Fruit fly (Drosophila melanogaster) whole organism, embryonic: Measurements from ENCODE around the gene endos.
A peak's percentile ranks its signal among the peaks of the same experiment; 100 is the strongest.

Source experiments
- ATbp ChIP-seq: fragments of 200-800 bp; sonication (Bioruptor generic); optimal IDR thresholded peaks from 2 replicates; lab custom pipeline; 2017; ENCODE audit warnings: missing biosample characterization, mild to moderate bottlenecking, missing genetic modification characterization, missing genetic modification reagents
- CG10321 ChIP-seq: fragments of 200-800 bp; sonication (Bioruptor generic); IDR thresholded peaks from 2 replicates; pipeline ENCODE4 v1.3.6; 2022; ENCODE audit warnings: missing biosample characterization, missing genetic modification characterization
- CG12104 ChIP-seq: fragments of 200-800 bp; sonication (Bioruptor generic); optimal IDR thresholded peaks from 3 replicates; lab custom pipeline; 2016; ENCODE audit warnings: missing biosample characterization, missing genetic modification characterization
- CG12659 ChIP-seq: fragments of 200-800 bp; sonication (Bioruptor generic); optimal IDR thresholded peaks from 3 replicates; lab custom pipeline; 2017; ENCODE audit warnings: mild to moderate bottlenecking, missing biosample characterization, missing genetic modification reagents, missing genetic modification characterization
- CG14441 ChIP-seq: fragments of 200-800 bp; sonication (Bioruptor generic); IDR thresholded peaks from 2 replicates; pipeline ENCODE4 v1.3.6; 2022; ENCODE audit warnings: missing biosample characterization, missing genetic modification characterization
- CG15696 ChIP-seq: fragments of 200-800 bp; sonication (Bioruptor generic); optimal IDR thresholded peaks from 2 replicates; lab custom pipeline; 2019; ENCODE audit warnings: missing biosample characterization, mild to moderate bottlenecking, missing genetic modification characterization, moderate library complexity
- CG17912 ChIP-seq: fragments of 200-800 bp; sonication (Bioruptor generic); optimal IDR thresholded peaks from 2 replicates; lab custom pipeline; 2018; ENCODE audit warnings: missing biosample characterization, mild to moderate bottlenecking, missing genetic modification characterization
- CG18599 ChIP-seq: fragments of 200-800 bp; sonication (Bioruptor generic); optimal IDR thresholded peaks from 3 replicates; lab custom pipeline; 2017; ENCODE audit warnings: missing biosample characterization, missing genetic modification characterization, mild to moderate bottlenecking, moderate library complexity, missing genetic modification reagents
- CG2875 ChIP-seq: fragments of 200-800 bp; sonication (Bioruptor generic); optimal IDR thresholded peaks from 2 replicates; lab custom pipeline; 2017; ENCODE audit warnings: missing biosample characterization, mild to moderate bottlenecking, missing genetic modification characterization, missing genetic modification reagents
- CG3163 ChIP-seq: fragments of 200-800 bp; sonication (Bioruptor generic); optimal IDR thresholded peaks from 3 replicates; lab custom pipeline; 2016; ENCODE audit warnings: missing biosample characterization, missing genetic modification characterization
- CG4424 ChIP-seq: fragments of 200-800 bp; sonication (Bioruptor generic); optimal IDR thresholded peaks from 3 replicates; lab custom pipeline; 2016; ENCODE audit warnings: missing biosample characterization, missing genetic modification characterization
- CG4820 ChIP-seq: fragments of 200-800 bp; sonication (Bioruptor generic); optimal IDR thresholded peaks from 3 replicates; lab custom pipeline; 2016; ENCODE audit warnings: missing biosample characterization, missing genetic modification characterization
- CG5180 ChIP-seq: fragments of 200-800 bp; sonication (Bioruptor generic); optimal IDR thresholded peaks from 3 replicates; lab custom pipeline; 2017; ENCODE audit warnings: missing biosample characterization, missing genetic modification characterization, mild to moderate bottlenecking, moderate library complexity, missing genetic modification reagents
- CG6765 ChIP-seq: fragments of 200-800 bp; sonication (Bioruptor generic); optimal IDR thresholded peaks from 3 replicates; lab custom pipeline; 2017; ENCODE audit warnings: missing biosample characterization, mild to moderate bottlenecking, missing genetic modification characterization
- CG7372 ChIP-seq: fragments of 200-800 bp; sonication (Bioruptor generic); IDR thresholded peaks from 2 replicates; pipeline ENCODE4 v1.3.6; 2022; ENCODE audit warnings: missing biosample characterization, missing genetic modification characterization
- CG7928 ChIP-seq: fragments of 200-800 bp; sonication (Bioruptor generic); optimal IDR thresholded peaks from 2 replicates; lab custom pipeline; 2017; ENCODE audit warnings: missing biosample characterization, mild to moderate bottlenecking, missing genetic modification characterization
- CG7963 ChIP-seq: fragments of 200-800 bp; sonication (Bioruptor generic); IDR thresholded peaks from 3 replicates; pipeline ENCODE4 v1.3.6; 2022; ENCODE audit warnings: missing biosample characterization, missing genetic modification characterization; ENCODE audit not compliant: partially characterized antibody
- CG8359 ChIP-seq: fragments of 200-800 bp; sonication (Bioruptor generic); optimal IDR thresholded peaks from 2 replicates; lab custom pipeline; 2017; ENCODE audit warnings: missing biosample characterization, mild to moderate bottlenecking, missing genetic modification characterization, borderline replicate concordance
- Chrac-16 ChIP-seq: fragments of 200-800 bp; sonication (Bioruptor generic); optimal IDR thresholded peaks from 3 replicates; lab custom pipeline; 2016; ENCODE audit warnings: missing biosample characterization, missing genetic modification characterization
- Dek ChIP-seq: fragments of 200-800 bp; sonication (Bioruptor generic); optimal IDR thresholded peaks from 3 replicates; lab custom pipeline; 2019; ENCODE audit warnings: missing biosample characterization, mild to moderate bottlenecking, missing genetic modification characterization, moderate library complexity
- Dp ChIP-seq: fragments of 200-800 bp; sonication (Bioruptor generic); optimal IDR thresholded peaks from 2 replicates; lab custom pipeline; 2018; ENCODE audit warnings: missing biosample characterization, mild to moderate bottlenecking, missing genetic modification characterization, moderate library complexity
- Drgx ChIP-seq: fragments of 200-800 bp; sonication (Bioruptor generic); IDR thresholded peaks from 2 replicates; pipeline ENCODE4 v1.3.6; 2022; ENCODE audit warnings: missing biosample characterization, missing genetic modification characterization
- GATAe ChIP-seq: fragments of 200-800 bp; sonication (Bioruptor generic); conservative IDR thresholded peaks from 2 replicates; pipeline ENCODE4 v1.3.6; 2022; ENCODE audit warnings: missing biosample characterization, missing genetic modification characterization
- Kr ChIP-seq: fragments of 200-800 bp; sonication (Bioruptor generic); optimal IDR thresholded peaks from 2 replicates; lab custom pipeline; 2017; ENCODE audit warnings: missing biosample characterization, mild to moderate bottlenecking, missing genetic modification characterization
- NC2β ChIP-seq: fragments of 200-800 bp; sonication (Bioruptor generic); optimal IDR thresholded peaks from 2 replicates; lab custom pipeline; 2016; ENCODE audit warnings: missing biosample characterization, missing genetic modification characterization
- Rfx ChIP-seq: fragments of 200-800 bp; sonication (Bioruptor generic); IDR thresholded peaks from 2 replicates; pipeline ENCODE4 v1.3.6; 2022; ENCODE audit warnings: missing biosample characterization, missing genetic modification characterization
- Sox102F ChIP-seq: fragments of 200-800 bp; sonication (Bioruptor generic); optimal IDR thresholded peaks from 2 replicates; lab custom pipeline; 2018; ENCODE audit warnings: missing biosample characterization, mild to moderate bottlenecking, missing genetic modification characterization, moderate library complexity
- Usf ChIP-seq: fragments of 200-800 bp; sonication (Bioruptor generic); optimal IDR thresholded peaks from 2 replicates; lab custom pipeline; 2017; ENCODE audit warnings: missing genotype, missing biosample characterization, missing genetic modification characterization
- al ChIP-seq: fragments of 200-800 bp; sonication (Bioruptor generic); IDR thresholded peaks from 2 replicates; pipeline ENCODE4 v1.3.6; 2022; ENCODE audit warnings: missing biosample characterization, missing genetic modification characterization
- chinmo ChIP-seq: fragments of 200-800 bp; sonication (Bioruptor generic); IDR thresholded peaks from 4 replicates; pipeline ENCODE4 v1.3.6; 2022; ENCODE audit warnings: missing biosample characterization, missing genetic modification characterization; ENCODE audit not compliant: partially characterized antibody
- corto ChIP-seq: fragments of 200-800 bp; sonication (Bioruptor generic); optimal IDR thresholded peaks from 2 replicates; lab custom pipeline; 2016; ENCODE audit warnings: missing biosample characterization, mild to moderate bottlenecking, missing genetic modification characterization, moderate library complexity
- crol ChIP-seq: fragments of 200-800 bp; sonication (Bioruptor generic); IDR thresholded peaks from 2 replicates; pipeline ENCODE4 v1.3.6; 2022; ENCODE audit warnings: missing biosample characterization, missing genetic modification characterization
- ems ChIP-seq: fragments of 200-800 bp; sonication (Bioruptor generic); optimal IDR thresholded peaks from 3 replicates; lab custom pipeline; 2016; ENCODE audit warnings: missing biosample characterization, missing genetic modification characterization
- en ChIP-seq: fragments of 200-800 bp; sonication (Bioruptor generic); optimal IDR thresholded peaks from 2 replicates; lab custom pipeline; 2016; ENCODE audit warnings: missing biosample characterization, missing genetic modification characterization
- gce ChIP-seq: fragments of 200-800 bp; sonication (Bioruptor generic); IDR thresholded peaks from 3 replicates; pipeline ENCODE4 v1.3.6; 2022; ENCODE audit warnings: missing biosample characterization, missing genetic modification characterization
- gem ChIP-seq: fragments of 200-800 bp; sonication (Bioruptor generic); optimal IDR thresholded peaks from 2 replicates; lab custom pipeline; 2019; ENCODE audit warnings: missing biosample characterization, mild to moderate bottlenecking, missing genetic modification characterization, moderate library complexity
- gro ChIP-seq: fragments of 200-800 bp; sonication (Bioruptor generic); optimal IDR thresholded peaks from 2 replicates; lab custom pipeline; 2016; ENCODE audit warnings: missing biosample characterization, missing genetic modification characterization
- insv ChIP-seq, 2 experiments: fragments of 200-800 bp; sonication (Bioruptor generic); optimal IDR thresholded peaks; 3 replicates each; lab custom pipeline; 2016 to 2018; ENCODE audit warnings: missing biosample characterization in 2 of 2, missing genetic modification characterization in 2 of 2
- inv ChIP-seq: fragments of 200-800 bp; sonication (Bioruptor generic); IDR thresholded peaks from 2 replicates; pipeline ENCODE4 v1.3.6; 2022; ENCODE audit warnings: missing biosample characterization, missing genetic modification characterization; ENCODE audit not compliant: partially characterized antibody
- lilli ChIP-seq: fragments of 200-800 bp; sonication (Bioruptor generic); optimal IDR thresholded peaks from 3 replicates; lab custom pipeline; 2016; ENCODE audit warnings: missing biosample characterization, missing genetic modification characterization
- nom ChIP-seq: fragments of 200-800 bp; sonication (Bioruptor generic); optimal IDR thresholded peaks from 2 replicates; lab custom pipeline; 2017; ENCODE audit warnings: missing biosample characterization, missing genetic modification characterization, mild to moderate bottlenecking, moderate library complexity, missing genetic modification reagents
- phol ChIP-seq: fragments of 200-800 bp; sonication (Bioruptor generic); optimal IDR thresholded peaks from 3 replicates; lab custom pipeline; 2018; ENCODE audit warnings: missing biosample characterization, mild to moderate bottlenecking, missing genetic modification characterization, moderate library complexity
- seq ChIP-seq: fragments of 200-800 bp; sonication (Bioruptor generic); IDR thresholded peaks from 2 replicates; pipeline ENCODE4 v1.3.6; 2022; ENCODE audit warnings: missing biosample characterization, missing genetic modification characterization
- sima ChIP-seq: fragments of 200-800 bp; sonication (Bioruptor generic); optimal IDR thresholded peaks from 2 replicates; lab custom pipeline; 2016; ENCODE audit warnings: missing biosample characterization, missing genetic modification characterization
- sna ChIP-seq: fragments of 200-800 bp; sonication (Bioruptor generic); IDR thresholded peaks from 2 replicates; pipeline ENCODE4 v1.3.6; 2022; ENCODE audit warnings: missing biosample characterization, missing genetic modification characterization; ENCODE audit not compliant: partially characterized antibody
- ssp ChIP-seq: fragments of 200-800 bp; sonication (Bioruptor generic); IDR thresholded peaks from 2 replicates; pipeline ENCODE4 v1.3.6; 2022; ENCODE audit warnings: missing biosample characterization, missing genetic modification characterization
- stc ChIP-seq: fragments of 200-800 bp; sonication (Bioruptor generic); IDR thresholded peaks from 2 replicates; pipeline ENCODE4 v1.3.6; 2022; ENCODE audit warnings: missing biosample characterization, missing genetic modification characterization
- tap ChIP-seq: fragments of 200-800 bp; optimal IDR thresholded peaks from 3 replicates; lab custom pipeline; 2019; ENCODE audit warnings: missing biosample characterization, mild to moderate bottlenecking, missing genetic modification characterization, moderate library complexity
- tx ChIP-seq: fragments of 200-800 bp; sonication (Bioruptor generic); optimal IDR thresholded peaks from 2 replicates; lab custom pipeline; 2016; ENCODE audit warnings: missing biosample characterization, missing genetic modification characterization

Gene endos

dm6 chr3L:14050944-14051548 is 19.5 kb upstream of the endos start, which contains the start of gene CG6833 (continued):
- TF ChIP-seq crol (GFP tag; lab: Robert Waterston, UW) (no peak), Drgx (GFP tag; lab: Robert Waterston, UW) (peak; percentile 57), ems (peak; percentile 49), Kr (GFP tag; lab: Kevin White, UChicago) (no peak), Dp (GFP tag; lab: Kevin White, UChicago) (peak; percentile 19), GATAe (no peak; the same call in 1 of the 2 replicates), Dek (peak; percentile 37), CG6765 (GFP tag; lab: Kevin White, UChicago) (no peak), CG4820 (peak; percentile 69), CG7372 (GFP tag; lab: Robert Waterston, UW) (peak; percentile 76), CG8359 (GFP tag; lab: Kevin White, UChicago) (no peak), CG7963 (GFP tag; lab: Robert Waterston, UW) (no peak), CG18599 (GFP tag; lab: Kevin White, UChicago) (peak; percentile 72), seq (GFP tag; lab: Robert Waterston, UW) (no peak), CG15696 (peak; percentile 66), nom (peak; percentile 10), phol (tag; lab: Kevin White, UChicago) (peak; percentile 73), CG14441 (peak; percentile 84), CG4424 (peak; percentile 76), CG17912 (GFP tag; lab: Kevin White, UChicago) (peak; percentile 25), stc (0 out of 2 replicates have a peak, but pooled peaks have one; percentile 17), inv (GFP tag; lab: Robert Waterston, UW) (no peak), CG3163 (GFP tag; lab: Kevin White, UChicago) (peak; percentile 51), insv (GFP tag; optimal IDR thresholded peaks at IDR 0.05; lab: Kevin White, UChicago) (no peak), tx (GFP tag; lab: Kevin White, UChicago) (peak; percentile 42), ssp (GFP tag; lab: Robert Waterston, UW) (peak; percentile 77), Rfx (GFP tag; lab: Robert Waterston, UW) (peak; percentile 93), Chrac-16 (peak; percentile 51), ATbp (no peak), chinmo (GFP tag; lab: Robert Waterston, UW) (no peak), sima (peak; percentile 0), gem (tag; lab: Kevin White, UChicago) (peak; percentile 64), Sox102F (GFP tag; lab: Kevin White, UChicago) (peak; percentile 49), tap (tag; lab: Kevin White, UChicago) (no peak), CG7928 (GFP tag; lab: Kevin White, UChicago) (peak; percentile 4), gce (peak; percentile 72; the same call in 1 of the 3 replicates), NC2β (GFP tag; lab: Kevin White, UChicago) (peak; percentile 62), CG5180 (no peak), CG12659 (GFP tag; lab: Kevin White, UChicago) (peak; percentile 73), al (GFP tag; lab: Robert Waterston, UW) (peak; percentile 64), corto (GFP tag; lab: Kevin White, UChicago) (no peak), lilli (peak; percentile 85), CG2875 (peak; percentile 35), CG12104 (GFP tag; lab: Kevin White, UChicago) (peak; percentile 7), Usf (GFP tag; lab: Kevin White, UChicago) (peak; percentile 44), en (no peak), gro (peak; percentile 77), sna (no peak), CG10321 (GFP tag; lab: Robert Waterston, UW) (no peak)
